Worm (Caenorhabditis elegans): Measurements from ENCODE around the gene drd-5.

- TF ChIP-seq pha-4 (GFP tag; IDR thresholded peaks at IDR 0.05) (no peak), pha-4 (tag; optimal IDR thresholded peaks at IDR 0.05) (no peak), nhr-11 (tag; optimal IDR thresholded peaks at IDR 0.05) (no peak), D1046.2 (GFP tag; IDR thresholded peaks at IDR 0.05) (no peak)
Observed at ce11 chrX:8378312-8378711, 32.2 kb upstream of the drd-5 start, which contains the start of gene tbc-18.

All from whole organism, L4 larva.